Worm (Caenorhabditis elegans): ENCODE data around the gene srv-19.

Gene srv-19

DNA sequence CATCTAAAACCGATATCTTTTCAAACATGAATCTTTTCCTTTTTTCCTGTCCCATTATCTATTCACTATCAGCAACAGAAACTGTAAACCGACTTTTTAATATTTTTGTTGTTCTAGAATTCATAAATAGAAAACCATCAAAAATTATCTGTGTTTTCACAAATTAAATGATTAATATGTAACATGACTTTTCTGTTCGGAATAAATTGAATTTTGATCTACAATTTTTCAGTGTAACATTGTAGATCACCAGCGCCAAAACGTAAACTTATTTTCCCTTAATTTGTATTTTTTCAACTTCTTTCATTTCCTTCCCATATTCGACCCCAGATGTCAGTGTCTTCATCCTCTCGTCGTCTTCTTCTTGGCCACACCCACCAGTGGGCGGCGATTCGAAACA lies 17.5 kb upstream of the srv-19 start, which contains the start of gene H04M03.3:
TSS of gene H04M03.3 (plus strand) at position 301 of the 400 bp plus-strand sequence.
- TF ChIP-seq efl-1 (GFP tag; optimal IDR thresholded peaks at IDR 0.05) (peak; percentile 8), B0336.3 (GFP tag; IDR thresholded peaks at IDR 0.05) (no peak)

DNA sequence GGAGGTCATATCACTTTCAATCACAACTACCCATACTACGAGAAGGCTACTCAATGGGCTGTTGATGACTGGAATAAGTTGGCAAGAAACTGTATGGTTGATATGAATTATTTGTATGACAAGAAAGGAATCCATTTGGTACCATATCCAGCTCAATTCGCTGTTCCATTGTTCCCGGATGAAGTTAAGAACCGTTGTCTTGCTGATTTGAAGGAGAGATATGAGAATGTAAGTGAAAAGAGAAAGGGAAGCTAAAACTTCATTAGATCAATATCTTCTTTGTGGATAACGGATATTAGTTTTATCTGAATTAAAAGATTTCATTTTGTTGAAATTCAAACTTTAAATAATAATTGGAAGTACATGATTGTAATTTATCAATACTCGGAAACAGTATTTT lies 12.9 kb upstream of the srv-19 start:
- no peak for TF ChIP-seq dpff-1 (tag; optimal IDR thresholded peaks at IDR 0.05)

DNA sequence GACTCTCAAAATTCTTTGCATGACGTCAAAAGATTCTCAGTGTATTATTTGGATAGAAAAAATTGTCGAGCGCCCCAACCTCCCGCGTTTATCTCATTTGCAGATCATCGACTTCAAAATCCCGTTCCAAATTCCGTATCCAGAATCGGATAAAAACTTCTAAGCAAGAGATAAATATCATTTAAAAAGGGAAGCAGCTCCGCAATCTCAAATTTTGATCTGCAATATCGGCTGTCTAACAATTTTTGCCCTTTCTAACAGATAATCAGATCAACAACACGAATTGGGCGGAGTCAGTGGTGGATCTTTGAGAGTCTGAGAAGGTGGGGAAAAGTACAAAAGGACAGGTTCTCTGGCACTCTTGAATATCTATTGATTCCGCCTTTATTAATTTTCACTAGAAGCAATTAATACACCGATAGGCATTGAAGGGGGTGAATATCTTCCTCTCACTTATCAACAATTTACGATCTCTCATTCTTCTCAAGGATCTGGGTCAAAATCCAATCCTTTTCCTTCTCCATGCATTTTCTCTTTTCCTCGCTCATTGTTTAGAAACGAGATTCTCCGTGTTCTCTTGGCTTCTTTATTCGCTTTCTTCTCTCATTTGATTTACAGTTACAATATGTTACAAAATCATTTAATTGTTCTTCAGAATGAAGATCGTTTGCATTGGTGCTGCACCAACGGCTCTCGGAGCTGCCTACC lies 11.6 kb upstream of the srv-19 start, which contains the start of gene glf-1:
TSS of gene glf-1 (plus strand) at position 656 of the 708 bp plus-strand sequence.
- TF ChIP-seq egl-44 (GFP tag; IDR thresholded peaks at IDR 0.05) (no peak), ztf-6 (GFP tag; IDR thresholded peaks at IDR 0.05) (no peak), dox-1 (GFP tag; IDR thresholded peaks at IDR 0.05) (no peak), ama-1 (optimal IDR thresholded peaks at IDR 0.05) (no peak), ama-1 (GFP tag; optimal IDR thresholded peaks at IDR 0.05) (no peak), repo-1 (tag; optimal IDR thresholded peaks at IDR 0.05) (no peak), fkh-3 (tag; optimal IDR thresholded peaks at IDR 0.05) (no peak), hmg-20 (GFP tag; IDR thresholded peaks at IDR 0.05) (no peak), egrh-3 (GFP tag; IDR thresholded peaks at IDR 0.05) (no peak), somi-1 (GFP tag; optimal IDR thresholded peaks at IDR 0.05) (no peak), B0019.2 (GFP tag; conservative IDR thresholded peaks at IDR 0.05) (no peak), chd-7 (tag; optimal IDR thresholded peaks at IDR 0.05) (no peak), F52B5.7 (tag; optimal IDR thresholded peaks at IDR 0.05) (no peak), sea-2 (GFP tag; IDR thresholded peaks at IDR 0.05) (no peak), F57C9.4 (tag; optimal IDR thresholded peaks at IDR 0.05) (no peak), mel-28 (tag; optimal IDR thresholded peaks at IDR 0.05; ENCODE audit: borderline replicate concordance) (no peak), F10E7.11 (tag; optimal IDR thresholded peaks at IDR 0.05) (no peak), unc-62 (GFP tag; optimal IDR thresholded peaks at IDR 0.05) (no peak), xnd-1 (tag; optimal IDR thresholded peaks at IDR 0.05) (no peak)

DNA sequence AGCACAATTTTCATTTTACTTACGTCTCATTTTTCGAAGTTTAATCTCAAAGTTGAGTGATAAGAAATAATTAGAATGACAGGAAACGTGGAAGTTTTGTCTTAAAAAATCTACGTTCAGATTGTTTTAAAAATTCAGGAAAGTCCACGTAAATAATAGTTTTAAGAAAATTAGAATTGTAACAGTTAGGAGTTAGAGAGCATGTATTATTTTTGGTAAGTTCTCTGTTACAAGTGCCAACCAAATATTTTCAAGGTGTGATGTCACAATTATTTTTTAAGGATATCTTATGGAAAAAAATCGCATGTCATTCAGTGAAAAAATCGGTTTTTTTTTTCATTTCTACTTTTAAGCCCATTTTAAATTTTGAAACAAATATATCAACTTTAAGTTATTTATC lies 10.8 kb upstream of the srv-19 start, which contains the start of gene H04M03.11:
TSS of gene H04M03.11 (minus strand) at position 101 of the 400 bp plus-strand sequence.
- TF ChIP-seq let-607 (tag; optimal IDR thresholded peaks at IDR 0.05) (no peak), C17E4.6 (GFP tag; IDR thresholded peaks at IDR 0.05) (no peak), akir-1 (GFP tag; optimal IDR thresholded peaks at IDR 0.05) (no peak), athp-1 (tag; optimal IDR thresholded peaks at IDR 0.05) (no peak), die-1 (tag; optimal IDR thresholded peaks at IDR 0.05) (no peak), K11D2.4 (GFP tag; IDR thresholded peaks at IDR 0.05) (no peak), ceh-91 (GFP tag; IDR thresholded peaks at IDR 0.05) (no peak), rpc-1 (optimal IDR thresholded peaks at IDR 0.05) (no peak), rpc-1 (tag; optimal IDR thresholded peaks at IDR 0.05) (no peak), sptf-2 (GFP tag; optimal IDR thresholded peaks at IDR 0.05) (no peak), nhr-179 (tag; optimal IDR thresholded peaks at IDR 0.05) (no peak), ztf-22 (GFP tag; optimal IDR thresholded peaks at IDR 0.05) (no peak), mcd-1 (GFP tag; IDR thresholded peaks at IDR 0.05) (no peak)
